Worm (Caenorhabditis elegans) whole organism, young adult: ENCODE measurements around the gene mrpl-39.

Experiments used
- C06A6.2 ChIP-seq: fragments of 200-800 bp; sonication (Bioruptor generic); conservative IDR thresholded peaks from 2 replicates; pipeline ENCODE4 v1.3.6; 2022; ENCODE audit warnings: missing genetic modification characterization, missing compliant biosample characterization
- C17E4.6 ChIP-seq: fragments of 200-800 bp; sonication (Bioruptor generic); IDR thresholded peaks from 2 replicates; pipeline ENCODE4 v1.3.6; 2022; ENCODE audit warnings: missing genetic modification reagents, missing genetic modification characterization, missing compliant biosample characterization
- F10E7.11 ChIP-seq: sonication (generic microtip); optimal IDR thresholded peaks from 2 replicates; lab custom pipeline; 2017; ENCODE audit warnings: mild to moderate bottlenecking, missing genetic modification characterization, moderate library complexity, missing compliant biosample characterization
- F22D6.2 ChIP-seq: sonication (generic microtip); optimal IDR thresholded peaks from 2 replicates; lab custom pipeline; 2016; ENCODE audit warnings: mild to moderate bottlenecking, missing genetic modification characterization, missing compliant biosample characterization
- F52B5.7 ChIP-seq: sonication (generic microtip); optimal IDR thresholded peaks from 2 replicates; lab custom pipeline; 2016; ENCODE audit warnings: mild to moderate bottlenecking, missing genetic modification characterization, missing compliant biosample characterization
- K11D2.4 ChIP-seq: fragments of 200-800 bp; sonication (Bioruptor generic); IDR thresholded peaks from 2 replicates; pipeline ENCODE4 v1.3.6; 2022; ENCODE audit warnings: missing genetic modification reagents, missing genetic modification characterization, missing compliant biosample characterization
- K12H6.12 ChIP-seq: fragments of 200-800 bp; sonication (Bioruptor generic); optimal IDR thresholded peaks from 2 replicates; lab custom pipeline; 2018; ENCODE audit warnings: mild to moderate bottlenecking, missing genetic modification characterization, missing compliant biosample characterization
- T26A5.8 ChIP-seq: sonication (generic microtip); optimal IDR thresholded peaks from 2 replicates; lab custom pipeline; 2016; ENCODE audit warnings: missing genetic modification characterization, missing compliant biosample characterization
- Y53G8AR.9 ChIP-seq: fragments of 200-800 bp; sonication (Bioruptor generic); conservative IDR thresholded peaks from 2 replicates; pipeline ENCODE4 v1.3.6; 2022; ENCODE audit warnings: missing genetic modification reagents, missing genetic modification characterization, missing compliant biosample characterization
- Y95B8A.8 ChIP-seq: fragments of 200-800 bp; sonication (Bioruptor generic); IDR thresholded peaks from 2 replicates; pipeline ENCODE4 v1.3.6; 2022; ENCODE audit warnings: missing genetic modification reagents, missing genetic modification characterization, missing compliant biosample characterization
- aptf-2 ChIP-seq: fragments of 200-800 bp; sonication (Bioruptor generic); conservative IDR thresholded peaks from 2 replicates; pipeline ENCODE4 v1.3.6; 2022; ENCODE audit warnings: missing genetic modification reagents, missing genetic modification characterization, missing compliant biosample characterization
- athp-1 ChIP-seq: sonication (generic microtip); optimal IDR thresholded peaks from 2 replicates; lab custom pipeline; 2017; ENCODE audit warnings: mild to moderate bottlenecking, missing genetic modification characterization, missing compliant biosample characterization
- attf-3 ChIP-seq: fragments of 200-800 bp; sonication (Bioruptor generic); conservative IDR thresholded peaks from 2 replicates; pipeline ENCODE4 v1.3.6; 2022; ENCODE audit warnings: missing genetic modification reagents, missing genetic modification characterization, missing compliant biosample characterization
- bed-1 ChIP-seq: fragments of 200-800 bp; sonication (Bioruptor generic); IDR thresholded peaks from 2 replicates; pipeline ENCODE4 v1.3.6; 2022; ENCODE audit warnings: missing genetic modification reagents, missing genetic modification characterization, missing compliant biosample characterization
- ceh-100 ChIP-seq: fragments of 200-800 bp; sonication (Bioruptor generic); IDR thresholded peaks from 2 replicates; pipeline ENCODE4 v1.3.6; 2022; ENCODE audit warnings: missing genetic modification reagents, missing genetic modification characterization, missing compliant biosample characterization
- ceh-27 ChIP-seq: fragments of 200-800 bp; sonication (Bioruptor generic); optimal IDR thresholded peaks from 2 replicates; lab custom pipeline; 2018; ENCODE audit warnings: mild to moderate bottlenecking, missing genetic modification characterization, moderate library complexity, missing compliant biosample characterization
- ceh-58 ChIP-seq: fragments of 200-800 bp; sonication (Bioruptor generic); IDR thresholded peaks from 2 replicates; pipeline ENCODE4 v1.3.6; 2022; ENCODE audit warnings: missing genetic modification characterization, missing compliant biosample characterization
- chd-7 ChIP-seq: sonication (generic microtip); optimal IDR thresholded peaks from 2 replicates; lab custom pipeline; 2016; ENCODE audit warnings: mild to moderate bottlenecking, missing genetic modification characterization, moderate library complexity, missing compliant biosample characterization
- dpl-1 ChIP-seq: fragments of 150-350 bp; optimal IDR thresholded peaks from 2 replicates; lab custom pipeline; 2014; ENCODE audit warnings: missing biosample characterization, missing genetic modification reagents, missing genetic modification characterization
- efl-1 ChIP-seq: fragments of 150-350 bp; optimal IDR thresholded peaks from 2 replicates; lab custom pipeline; 2014; ENCODE audit warnings: missing biosample characterization, missing genetic modification reagents, missing genetic modification characterization
- egl-18 ChIP-seq: fragments of 200-800 bp; sonication (Bioruptor generic); IDR thresholded peaks from 2 replicates; pipeline ENCODE4 v1.3.6; 2022; ENCODE audit warnings: missing genetic modification reagents, missing genetic modification characterization, missing compliant biosample characterization
- egrh-3 ChIP-seq: fragments of 200-800 bp; sonication (Bioruptor generic); IDR thresholded peaks from 2 replicates; pipeline ENCODE4 v1.3.6; 2022; ENCODE audit warnings: missing genetic modification reagents, missing genetic modification characterization, missing compliant biosample characterization
- gei-17 ChIP-seq: fragments of 200-800 bp; sonication (Bioruptor generic); optimal IDR thresholded peaks from 2 replicates; lab custom pipeline; 2018; ENCODE audit warnings: mild to moderate bottlenecking, missing genetic modification characterization, missing compliant biosample characterization
- hmg-20 ChIP-seq: fragments of 200-800 bp; sonication (Bioruptor generic); IDR thresholded peaks from 2 replicates; pipeline ENCODE4 v1.3.6; 2022; ENCODE audit warnings: missing genetic modification reagents, missing genetic modification characterization, missing compliant biosample characterization
- lin-54 ChIP-seq: fragments of 200-800 bp; sonication (Bioruptor generic); optimal IDR thresholded peaks from 2 replicates; lab custom pipeline; 2018; ENCODE audit warnings: mild to moderate bottlenecking, missing genetic modification characterization, missing compliant biosample characterization
- madf-6 ChIP-seq: fragments of 200-800 bp; sonication (Bioruptor generic); IDR thresholded peaks from 2 replicates; pipeline ENCODE4 v1.3.6; 2022; ENCODE audit warnings: missing genetic modification reagents, missing genetic modification characterization, missing compliant biosample characterization
- mcd-1 ChIP-seq: fragments of 200-800 bp; sonication (Bioruptor generic); IDR thresholded peaks from 2 replicates; pipeline ENCODE4 v1.3.6; 2022; ENCODE audit warnings: missing genetic modification reagents, missing genetic modification characterization, missing compliant biosample characterization
- mel-28 ChIP-seq: sonication (generic microtip); optimal IDR thresholded peaks from 2 replicates; lab custom pipeline; 2016; ENCODE audit warnings: borderline replicate concordance, mild to moderate bottlenecking, missing genetic modification characterization, missing compliant biosample characterization
- mes-4 ChIP-seq: sonication (generic microtip); optimal IDR thresholded peaks from 2 replicates; lab custom pipeline; 2016; ENCODE audit warnings: missing genotype, missing genetic modification characterization, missing compliant biosample characterization
- mxl-1 ChIP-seq: sonication (generic microtip); optimal IDR thresholded peaks from 2 replicates; lab custom pipeline; 2016; ENCODE audit warnings: missing genetic modification characterization, missing compliant biosample characterization
- nfya-1 ChIP-seq: sonication (generic microtip); optimal IDR thresholded peaks from 2 replicates; lab custom pipeline; 2017; ENCODE audit warnings: antibody characterized with exemption, missing compliant biosample characterization, missing genetic modification characterization, borderline replicate concordance; ENCODE audit not compliant: insufficient read depth
- nfyb-1 ChIP-seq: fragments of 200-800 bp; sonication (Bioruptor generic); IDR thresholded peaks from 2 replicates; pipeline ENCODE4 v1.3.6; 2022; ENCODE audit warnings: missing genetic modification reagents, missing genetic modification characterization, missing compliant biosample characterization
- nhr-27 ChIP-seq: fragments of 200-800 bp; sonication (Bioruptor generic); optimal IDR thresholded peaks from 2 replicates; lab custom pipeline; 2018; ENCODE audit warnings: mild to moderate bottlenecking, missing genetic modification characterization, moderate library complexity, missing compliant biosample characterization
- nhr-90 ChIP-seq: sonication (generic microtip); optimal IDR thresholded peaks from 2 replicates; lab custom pipeline; 2016; ENCODE audit warnings: missing genotype, mild to moderate bottlenecking, missing genetic modification characterization, missing compliant biosample characterization
- sdz-38 ChIP-seq: sonication (generic microtip); optimal IDR thresholded peaks from 2 replicates; lab custom pipeline; 2016; ENCODE audit warnings: missing genotype, missing genetic modification characterization, missing compliant biosample characterization
- sea-2 ChIP-seq: fragments of 200-800 bp; sonication (Bioruptor generic); IDR thresholded peaks from 2 replicates; pipeline ENCODE4 v1.3.6; 2022; ENCODE audit warnings: missing genetic modification characterization, missing compliant biosample characterization
- snpc-3.4 ChIP-seq: sonication (generic microtip); optimal IDR thresholded peaks from 2 replicates; lab custom pipeline; 2017; ENCODE audit warnings: missing genetic modification characterization, mild to moderate bottlenecking, missing compliant biosample characterization, antibody characterized with exemption, moderate library complexity, missing genotype, missing genetic modification reagents
- snpc-4 ChIP-seq, 5 experiments: fragments of 150-350 bp in 1 of 5; sonication (generic microtip) in 4 of 5; optimal IDR thresholded peaks; 2 replicates each; lab custom pipeline; 2014 to 2018; ENCODE audit warnings: missing genetic modification characterization in 5 of 5, missing biosample characterization in 3 of 5, antibody characterized with exemption in 2 of 5, mild to moderate bottlenecking in 2 of 5, missing compliant biosample characterization in 2 of 5, missing genotype in 2 of 5, moderate library complexity in 2 of 5, missing genetic modification reagents in 1 of 5
- somi-1 ChIP-seq: fragments of 200-800 bp; sonication (Bioruptor generic); optimal IDR thresholded peaks from 2 replicates; lab custom pipeline; 2018; ENCODE audit warnings: mild to moderate bottlenecking, missing genetic modification characterization, missing compliant biosample characterization
- tbp1 ChIP-seq: fragments of 200-800 bp; sonication (Bioruptor generic); optimal IDR thresholded peaks from 2 replicates; lab custom pipeline; 2018; ENCODE audit warnings: mild to moderate bottlenecking, missing genetic modification characterization, missing compliant biosample characterization
- tbx-9 ChIP-seq: sonication (generic microtip); optimal IDR thresholded peaks from 2 replicates; lab custom pipeline; 2016; ENCODE audit warnings: borderline replicate concordance, missing genetic modification characterization, inconsistent platforms, missing compliant biosample characterization
- tlf-1 ChIP-seq: fragments of 200-800 bp; sonication (Bioruptor generic); optimal IDR thresholded peaks from 2 replicates; lab custom pipeline; 2018; ENCODE audit warnings: mild to moderate bottlenecking, missing genetic modification characterization, missing compliant biosample characterization
- unc-62 ChIP-seq: fragments of 150-350 bp; optimal IDR thresholded peaks from 2 replicates; lab custom pipeline; 2014; ENCODE audit warnings: missing biosample characterization, missing genetic modification reagents, missing genetic modification characterization
- ztf-22 ChIP-seq: fragments of 200-800 bp; sonication (Bioruptor generic); optimal IDR thresholded peaks from 2 replicates; lab custom pipeline; 2018; ENCODE audit warnings: mild to moderate bottlenecking, missing genetic modification characterization, moderate library complexity, missing compliant biosample characterization
- ztf-25 ChIP-seq: fragments of 200-800 bp; sonication (Bioruptor generic); IDR thresholded peaks from 2 replicates; pipeline ENCODE4 v1.3.6; 2022; ENCODE audit warnings: missing genetic modification reagents, missing genetic modification characterization, missing compliant biosample characterization
- ztf-26 ChIP-seq: sonication (generic microtip); optimal IDR thresholded peaks from 2 replicates; lab custom pipeline; 2017; ENCODE audit warnings: missing genetic modification characterization, missing compliant biosample characterization
- ztf-28 ChIP-seq: fragments of 200-800 bp; sonication (Bioruptor generic); IDR thresholded peaks from 2 replicates; pipeline ENCODE4 v1.3.6; 2022; ENCODE audit warnings: missing genetic modification reagents, missing genetic modification characterization, missing compliant biosample characterization
- ztf-6 ChIP-seq: fragments of 200-800 bp; sonication (Bioruptor generic); IDR thresholded peaks from 2 replicates; pipeline ENCODE4 v1.3.6; 2022; ENCODE audit warnings: missing genetic modification reagents, missing genetic modification characterization, missing compliant biosample characterization

Gene mrpl-39

ce11 chrV:1871768-1872296 is 50.5 kb downstream of the mrpl-39 start, which contains the start of the genes T10B5.4 and cct-7 (continued):
- TF ChIP-seq nhr-27 (no peak), dpl-1 (GFP tag; lab: Kevin White, UChicago) (peak; percentile 62), nfya-1 (tag; lab: Kevin White, UChicago) (no peak), unc-62 (peak; percentile 58), ceh-27 (GFP tag; lab: Kevin White, UChicago) (peak; percentile 97), F10E7.11 (tag; lab: Kevin White, UChicago) (no peak), tlf-1 (GFP tag; lab: Kevin White, UChicago) (peak; percentile 52), egl-18 (GFP tag; lab: Robert Waterston, UW) (no peak), hmg-20 (GFP tag; lab: Robert Waterston, UW) (0 out of 2 replicates have a peak, but pooled peaks have one; percentile 23), aptf-2 (peak; percentile 85), mes-4 (tag; lab: Kevin White, UChicago) (no peak), sdz-38 (no peak), athp-1 (tag; lab: Kevin White, UChicago) (peak; percentile 90), tbx-9 (no peak), ztf-25 (GFP tag; lab: Robert Waterston, UW) (peak; percentile 90), snpc-4 (GFP tag; optimal IDR thresholded peaks at IDR 0.05; lab: Kevin White, UChicago) (peak; percentile 59), snpc-4 (tag; optimal IDR thresholded peaks at IDR 0.05; lab: Kevin White, UChicago) (peak; percentile 60 to 75 (median 65)), attf-3 (GFP tag; lab: Robert Waterston, UW) (peak; percentile 69), T26A5.8 (tag; lab: Kevin White, UChicago) (no peak), F22D6.2 (tag; lab: Kevin White, UChicago) (no peak), ceh-58 (GFP tag; lab: Robert Waterston, UW) (no peak), ztf-28 (GFP tag; lab: Robert Waterston, UW) (peak; percentile 73; the same call in 1 of the 2 replicates), bed-1 (GFP tag; lab: Robert Waterston, UW) (0 out of 2 replicates have a peak, but pooled peaks have one; percentile 31), tbp1 (GFP tag; lab: Kevin White, UChicago) (peak; percentile 52), egrh-3 (peak; percentile 72), somi-1 (peak; percentile 57), chd-7 (peak; percentile 63), Y53G8AR.9 (GFP tag; lab: Robert Waterston, UW) (peak; percentile 73; the same call in 1 of the 2 replicates), sea-2 (GFP tag; lab: Robert Waterston, UW) (no peak), gei-17 (GFP tag; lab: Kevin White, UChicago) (no peak), C06A6.2 (no peak; the same call in 1 of the 2 replicates), Y95B8A.8 (no peak), F52B5.7 (tag; lab: Kevin White, UChicago) (no peak), nhr-90 (tag; lab: Kevin White, UChicago) (peak; percentile 1), mxl-1 (tag; lab: Kevin White, UChicago) (no peak), snpc-3.4 (tag; lab: Kevin White, UChicago) (no peak), ztf-22 (GFP tag; lab: Kevin White, UChicago) (no peak), ztf-26 (tag; lab: Kevin White, UChicago) (peak; percentile 24), K12H6.12 (tag; lab: Kevin White, UChicago) (peak; percentile 92), K11D2.4 (peak; percentile 75; the same call in 1 of the 2 replicates), lin-54 (GFP tag; lab: Kevin White, UChicago) (peak; percentile 79), mcd-1 (peak; percentile 97), C17E4.6 (0 out of 2 replicates have a peak, but pooled peaks have one; percentile 30), efl-1 (peak; percentile 53), ceh-100 (peak; percentile 86), madf-6 (GFP tag; lab: Robert Waterston, UW) (peak; percentile 59), nfyb-1 (GFP tag; lab: Robert Waterston, UW) (0 out of 2 replicates have a peak, but pooled peaks have one; percentile 21), mel-28 (no peak), ztf-6 (0 out of 2 replicates have a peak, but pooled peaks have one; percentile 33)
